Fruit fly (Drosophila melanogaster) whole organism, wandering third instar larva: ENCODE measurements around the gene raskol.

ENCODE experiments used
- Abd-B ChIP-seq: fragments of >200 bp; optimal IDR thresholded peaks from 2 replicates; lab custom pipeline; 2017; ENCODE audit warnings: missing biosample characterization, missing genetic modification characterization
- CG32264 ChIP-seq: fragments of 200-800 bp; sonication (Bioruptor generic); optimal IDR thresholded peaks from 2 replicates; lab custom pipeline; 2016; ENCODE audit warnings: missing biosample characterization, missing genetic modification characterization
- CrebA ChIP-seq: fragments of 200-800 bp; sonication (Bioruptor generic); optimal IDR thresholded peaks from 2 replicates; lab custom pipeline; 2016; ENCODE audit warnings: missing biosample characterization, mild to moderate bottlenecking, missing genetic modification characterization, borderline replicate concordance
- Dfd ChIP-seq: fragments of >200 bp; optimal IDR thresholded peaks from 2 replicates; lab custom pipeline; 2017; ENCODE audit warnings: missing biosample characterization, missing genetic modification characterization
- Dif ChIP-seq: fragments of 200-275, 200-300 bp; sonication (Bioruptor generic); optimal IDR thresholded peaks from 2 replicates; lab custom pipeline; 2018; ENCODE audit warnings: missing biosample characterization, missing genetic modification characterization; ENCODE audit not compliant: partially characterized antibody
- HLH106 ChIP-seq: fragments of 200-800 bp; optimal IDR thresholded peaks from 3 replicates; lab custom pipeline; 2019; ENCODE audit warnings: missing biosample characterization, mild to moderate bottlenecking, missing genetic modification characterization, moderate library complexity
- Hnf4 ChIP-seq: fragments of 200-800 bp; sonication (Bioruptor generic); optimal IDR thresholded peaks from 2 replicates; lab custom pipeline; 2016; ENCODE audit warnings: missing biosample characterization, mild to moderate bottlenecking, missing genetic modification characterization
- Hr78 ChIP-seq: fragments of >200 bp; optimal IDR thresholded peaks from 2 replicates; lab custom pipeline; 2017; ENCODE audit warnings: missing biosample characterization, missing genetic modification characterization
- Hr83 ChIP-seq: fragments of 200-300 bp; sonication (Bioruptor generic); optimal IDR thresholded peaks from 2 replicates; lab custom pipeline; 2016; ENCODE audit warnings: missing biosample characterization, mild to moderate bottlenecking, missing genetic modification characterization, moderate library complexity; ENCODE audit not compliant: poor library complexity, severe bottlenecking
- Jra ChIP-seq: sonication (Bioruptor generic); optimal IDR thresholded peaks from 2 replicates; lab custom pipeline; 2016; ENCODE audit warnings: missing biosample characterization, missing genetic modification characterization
- Mio ChIP-seq: sonication (Bioruptor generic); optimal IDR thresholded peaks from 2 replicates; lab custom pipeline; 2016; ENCODE audit warnings: missing biosample characterization, missing genetic modification characterization
- Myc ChIP-seq: fragments of >200 bp; optimal IDR thresholded peaks from 2 replicates; lab custom pipeline; 2017
- N ChIP-seq: fragments of >200 bp; optimal IDR thresholded peaks from 2 replicates; lab custom pipeline; 2018; ENCODE audit warnings: missing biosample characterization, missing external identifiers, missing genetic modification characterization
- OdsH ChIP-seq: fragments of 200-800 bp; sonication (Bioruptor generic); optimal IDR thresholded peaks from 2 replicates; lab custom pipeline; 2016; ENCODE audit warnings: missing biosample characterization, mild to moderate bottlenecking, missing genetic modification characterization
- Rel ChIP-seq, 2 experiments: fragments of 200-800 bp; sonication (Bioruptor generic) in 1 of 2; optimal IDR thresholded peaks; 2 replicates in 1 of 2; 3 replicates in 1 of 2; lab custom pipeline; 2016 to 2019; ENCODE audit warnings: mild to moderate bottlenecking in 2 of 2, missing biosample characterization in 2 of 2, missing genetic modification characterization in 2 of 2, moderate library complexity in 1 of 2
- Sp1 ChIP-seq: fragments of 200-800 bp; sonication (Bioruptor generic); optimal IDR thresholded peaks from 3 replicates; lab custom pipeline; 2019; ENCODE audit warnings: missing biosample characterization, mild to moderate bottlenecking, missing genetic modification characterization, moderate library complexity
- Vsx2 ChIP-seq: fragments of 200-300, 225-300 bp; sonication (Bioruptor generic); optimal IDR thresholded peaks from 2 replicates; lab custom pipeline; 2018; ENCODE audit warnings: missing biosample characterization, missing genetic modification characterization; ENCODE audit not compliant: partially characterized antibody
- brk ChIP-seq: fragments of 200-800 bp; sonication (Bioruptor generic); optimal IDR thresholded peaks from 2 replicates; lab custom pipeline; 2016; ENCODE audit warnings: missing biosample characterization, mild to moderate bottlenecking, missing genetic modification characterization
- dl ChIP-seq, 2 experiments: fragments of 175-275, 200-275 bp in 1 of 2; fragments of 200-275 bp in 1 of 2; sonication (Bioruptor generic); optimal IDR thresholded peaks; lab custom pipeline; 2018; ENCODE audit warnings: mild to moderate bottlenecking in 2 of 2, missing biosample characterization in 2 of 2, missing genetic modification characterization in 2 of 2, moderate library complexity in 2 of 2; ENCODE audit not compliant: partially characterized antibody in 2 of 2, insufficient read depth in 1 of 2
- dmrt93B ChIP-seq: fragments of 200-800 bp; sonication (Bioruptor generic); optimal IDR thresholded peaks from 2 replicates; lab custom pipeline; 2018; ENCODE audit warnings: missing biosample characterization, mild to moderate bottlenecking, missing genetic modification characterization
- dsf ChIP-seq: sonication (Bioruptor generic); optimal IDR thresholded peaks from 2 replicates; lab custom pipeline; 2016; ENCODE audit warnings: missing biosample characterization, missing genetic modification characterization, borderline replicate concordance
- ey ChIP-seq: fragments of 200-800 bp; sonication (Bioruptor generic); optimal IDR thresholded peaks from 2 replicates; lab custom pipeline; 2016; ENCODE audit warnings: missing biosample characterization, missing genetic modification characterization
- foxo ChIP-seq, 2 experiments: fragments of 200-800 bp; sonication (Bioruptor generic); optimal IDR thresholded peaks; 2 replicates in 1 of 2; 3 replicates in 1 of 2; lab custom pipeline; 2016 to 2017; ENCODE audit warnings: missing biosample characterization in 2 of 2, missing genetic modification characterization in 2 of 2
- fru ChIP-seq: fragments of 200-800 bp; sonication (Bioruptor generic); optimal IDR thresholded peaks from 3 replicates; lab custom pipeline; 2016; ENCODE audit warnings: missing biosample characterization, mild to moderate bottlenecking, missing genetic modification characterization
- h ChIP-seq: fragments of 200-800 bp; sonication (Bioruptor generic); optimal IDR thresholded peaks from 3 replicates; lab custom pipeline; 2016; ENCODE audit warnings: missing biosample characterization, mild to moderate bottlenecking, missing genetic modification characterization
- lola ChIP-seq: fragments of >200 bp; optimal IDR thresholded peaks from 2 replicates; lab custom pipeline; 2017; ENCODE audit warnings: missing biosample characterization, missing genetic modification characterization
- pan ChIP-seq: fragments of >200 bp; optimal IDR thresholded peaks from 2 replicates; lab custom pipeline; 2017
- psq ChIP-seq: fragments of 200-800 bp; sonication (Bioruptor generic); optimal IDR thresholded peaks from 3 replicates; lab custom pipeline; 2017; ENCODE audit warnings: missing biosample characterization, mild to moderate bottlenecking, missing genetic modification characterization, moderate library complexity
- rgr ChIP-seq: fragments of 200-800 bp; sonication (Bioruptor generic); optimal IDR thresholded peaks from 3 replicates; lab custom pipeline; 2016; ENCODE audit warnings: missing biosample characterization, mild to moderate bottlenecking, missing genetic modification characterization
- sage ChIP-seq: fragments of 200-800 bp; sonication (Bioruptor generic); optimal IDR thresholded peaks from 2 replicates; lab custom pipeline; 2016; ENCODE audit warnings: missing biosample characterization, mild to moderate bottlenecking, missing genetic modification characterization
- sv ChIP-seq: fragments of 200-800 bp; sonication (Bioruptor generic); optimal IDR thresholded peaks from 3 replicates; lab custom pipeline; 2016; ENCODE audit warnings: missing biosample characterization, missing genetic modification characterization
- tai ChIP-seq: sonication (Bioruptor generic); optimal IDR thresholded peaks from 2 replicates; lab custom pipeline; 2016; ENCODE audit warnings: missing biosample characterization, missing genetic modification characterization
- woc ChIP-seq: sonication (Bioruptor generic); optimal IDR thresholded peaks from 2 replicates; lab custom pipeline; 2016; ENCODE audit warnings: missing biosample characterization, mild to moderate bottlenecking, missing genetic modification characterization

Gene raskol

dm6 chrX:17738989-17739388 lies 29.0 kb downstream of the raskol start:
- TF ChIP-seq Rel (GFP tag; optimal IDR thresholded peaks at IDR 0.05; lab: Kevin White, UChicago) = no peak
- peak; percentile 16 for TF ChIP-seq Rel (tag; optimal IDR thresholded peaks at IDR 0.05; lab: Kevin White, UChicago)
- TF ChIP-seq psq (GFP tag; lab: Kevin White, UChicago) = peak; percentile 73
- no peak for TF ChIP-seq Jra (GFP tag; lab: Kevin White, UChicago)
- TF ChIP-seq h = no peak
- no peak for TF ChIP-seq Hr83 (GFP tag; lab: Kevin White, UChicago)
- no peak for TF ChIP-seq woc (GFP tag; lab: Kevin White, UChicago)
- TF ChIP-seq foxo (GFP tag; optimal IDR thresholded peaks at IDR 0.05; lab: Kevin White, UChicago) = no peak
- no peak for TF ChIP-seq dsf (GFP tag; lab: Kevin White, UChicago)
- peak; percentile 74 for TF ChIP-seq Dfd (GFP tag; lab: Kevin White, UChicago)
- peak; percentile 81 for TF ChIP-seq N (GFP tag; lab: Kevin White, UChicago)
- TF ChIP-seq Sp1 (GFP tag; lab: Kevin White, UChicago) = no peak
- no peak for TF ChIP-seq brk
- TF ChIP-seq dmrt93B (GFP tag; lab: Kevin White, UChicago) = no peak
- peak; percentile 59 for TF ChIP-seq fru (GFP tag; lab: Kevin White, UChicago)

dm6 chrX:17739974-17740373 lies 30.0 kb downstream of the raskol start:
- TF ChIP-seq Hr83 (GFP tag; lab: Kevin White, UChicago) (no peak), Rel (GFP tag; optimal IDR thresholded peaks at IDR 0.05; lab: Kevin White, UChicago) (no peak), Rel (tag; optimal IDR thresholded peaks at IDR 0.05; lab: Kevin White, UChicago) (peak; percentile 12)

dm6 chrX:17741019-17741863 lies 31.3 kb downstream of the raskol start:
- TF ChIP-seq Abd-B (GFP tag; lab: Kevin White, UChicago) (no peak), Rel (GFP tag; optimal IDR thresholded peaks at IDR 0.05; lab: Kevin White, UChicago) (no peak), Rel (tag; optimal IDR thresholded peaks at IDR 0.05; lab: Kevin White, UChicago) (peak; percentile 93), HLH106 (no peak), pan (lab: Kevin White, UChicago) (no peak), foxo (GFP tag; optimal IDR thresholded peaks at IDR 0.05; lab: Kevin White, UChicago) (peak in 1 of 2 experiments; percentile 0)

DNA sequence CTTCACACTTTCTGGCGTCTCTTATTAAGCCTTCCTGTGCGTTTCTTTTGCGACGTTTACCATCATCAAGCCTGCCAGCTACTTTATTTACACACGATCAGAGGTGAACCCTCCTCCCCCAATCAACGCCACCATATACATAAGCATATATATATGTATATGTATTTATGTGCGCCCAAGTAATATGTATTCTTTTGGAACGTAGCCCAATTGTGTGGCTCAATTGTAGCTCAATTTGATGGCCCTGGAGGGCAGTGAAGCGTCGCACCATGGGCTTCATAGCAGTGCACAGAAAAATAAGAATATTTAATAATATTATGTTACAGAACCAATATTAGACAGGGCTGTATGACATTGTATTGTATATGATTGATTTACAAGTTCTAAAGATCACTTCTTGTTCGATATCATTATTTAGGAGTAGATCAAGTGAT lies 31.9 kb downstream of the raskol start:
- TF ChIP-seq ey (GFP tag; lab: Kevin White, UChicago) (no peak), h (no peak), Dif (GFP tag; lab: Kevin White, UChicago) (no peak), Sp1 (GFP tag; lab: Kevin White, UChicago) (no peak), CrebA (GFP tag; lab: Kevin White, UChicago) (no peak), Myc (lab: Kevin White, UChicago) (no peak), Rel (GFP tag; optimal IDR thresholded peaks at IDR 0.05; lab: Kevin White, UChicago) (no peak), Rel (tag; optimal IDR thresholded peaks at IDR 0.05; lab: Kevin White, UChicago) (peak; percentile 49), woc (GFP tag; lab: Kevin White, UChicago) (no peak)

dm6 chrX:17742592-17743364 lies 32.8 kb downstream of the raskol start:
- TF ChIP-seq Abd-B (GFP tag; lab: Kevin White, UChicago) (no peak), sage (GFP tag; lab: Kevin White, UChicago) (no peak), h (peak; percentile 70), tai (GFP tag; lab: Kevin White, UChicago) (no peak), sv (GFP tag; lab: Kevin White, UChicago) (peak; percentile 1), lola (GFP tag; lab: Kevin White, UChicago) (no peak), dmrt93B (GFP tag; lab: Kevin White, UChicago) (peak; percentile 41), Dif (GFP tag; lab: Kevin White, UChicago) (peak; percentile 54), rgr (GFP tag; lab: Kevin White, UChicago) (peak; percentile 28), dl (GFP tag; optimal IDR thresholded peaks at IDR 0.05; lab: Kevin White, UChicago; ENCODE audit: insufficient read depth in 1 of 2, partially characterized antibody in 2 of 2) (no peak), psq (GFP tag; lab: Kevin White, UChicago) (peak; percentile 40), Rel (GFP tag; optimal IDR thresholded peaks at IDR 0.05; lab: Kevin White, UChicago) (no peak), Rel (tag; optimal IDR thresholded peaks at IDR 0.05; lab: Kevin White, UChicago) (peak; percentile 51), Hr78 (no peak), Sp1 (GFP tag; lab: Kevin White, UChicago) (peak; percentile 39), ey (GFP tag; lab: Kevin White, UChicago) (peak; percentile 61), dsf (GFP tag; lab: Kevin White, UChicago) (no peak), Hnf4 (peak; percentile 42), HLH106 (peak; percentile 63), Mio (GFP tag; lab: Kevin White, UChicago) (no peak), OdsH (GFP tag; lab: Kevin White, UChicago) (peak; percentile 52), Jra (GFP tag; lab: Kevin White, UChicago) (no peak), Vsx2 (GFP tag; lab: Kevin White, UChicago) (no peak), CG32264 (GFP tag; lab: Kevin White, UChicago) (no peak), Hr83 (GFP tag; lab: Kevin White, UChicago) (no peak), pan (lab: Kevin White, UChicago) (no peak), Myc (lab: Kevin White, UChicago) (no peak), foxo (GFP tag; optimal IDR thresholded peaks at IDR 0.05; lab: Kevin White, UChicago) (peak in 1 of 2 experiments; percentile 72), fru (GFP tag; lab: Kevin White, UChicago) (peak; percentile 74)
